Fruit fly (Drosophila melanogaster) whole organism, embryonic: ENCODE data around the gene CG15047.
A peak's percentile ranks its signal among the peaks of the same experiment; 100 is the strongest.

ENCODE experiments used
- ATbp ChIP-seq: fragments of 200-800 bp; sonication (Bioruptor generic); optimal IDR thresholded peaks from 2 replicates; lab custom pipeline; 2017; ENCODE audit warnings: missing biosample characterization, mild to moderate bottlenecking, missing genetic modification characterization, missing genetic modification reagents
- Bteb2 ChIP-seq: fragments of 200-800 bp; sonication (Bioruptor generic); optimal IDR thresholded peaks from 2 replicates; lab custom pipeline; 2016; ENCODE audit warnings: missing biosample characterization, missing genetic modification characterization
- CG10565 ChIP-seq: fragments of 200-800 bp; sonication (Bioruptor generic); optimal IDR thresholded peaks from 3 replicates; lab custom pipeline; 2016; ENCODE audit warnings: missing biosample characterization, mild to moderate bottlenecking, missing genetic modification characterization
- CG11504 ChIP-seq: fragments of 200-800 bp; sonication (Bioruptor generic); optimal IDR thresholded peaks from 3 replicates; lab custom pipeline; 2019; ENCODE audit warnings: missing biosample characterization, mild to moderate bottlenecking, missing genetic modification characterization, moderate library complexity
- CG12219 ChIP-seq: fragments of 200-800 bp; sonication (Bioruptor generic); optimal IDR thresholded peaks from 3 replicates; lab custom pipeline; 2018; ENCODE audit warnings: missing biosample characterization, mild to moderate bottlenecking, missing genetic modification characterization
- CG12391 ChIP-seq: fragments of 200-800 bp; sonication (Bioruptor generic); optimal IDR thresholded peaks from 3 replicates; lab custom pipeline; 2018; ENCODE audit warnings: missing biosample characterization, mild to moderate bottlenecking, missing genetic modification characterization, moderate library complexity
- CG13424 ChIP-seq: fragments of 200-800 bp; sonication (Bioruptor generic); optimal IDR thresholded peaks from 2 replicates; lab custom pipeline; 2019; ENCODE audit warnings: missing biosample characterization, mild to moderate bottlenecking, missing genetic modification characterization, moderate library complexity
- CG14441 ChIP-seq: fragments of 200-800 bp; sonication (Bioruptor generic); IDR thresholded peaks from 2 replicates; pipeline ENCODE4 v1.3.6; 2022; ENCODE audit warnings: missing biosample characterization, missing genetic modification characterization
- CG15011 ChIP-seq: fragments of 200-800 bp; sonication (Bioruptor generic); optimal IDR thresholded peaks from 3 replicates; lab custom pipeline; 2018; ENCODE audit warnings: missing biosample characterization, mild to moderate bottlenecking, missing genetic modification characterization
- CG1529 ChIP-seq: fragments of 200-800 bp; sonication (Bioruptor generic); optimal IDR thresholded peaks from 3 replicates; lab custom pipeline; 2018; ENCODE audit warnings: missing biosample characterization, missing genetic modification characterization
- CG15696 ChIP-seq: fragments of 200-800 bp; sonication (Bioruptor generic); optimal IDR thresholded peaks from 2 replicates; lab custom pipeline; 2019; ENCODE audit warnings: missing biosample characterization, mild to moderate bottlenecking, missing genetic modification characterization, moderate library complexity
- CG17361 ChIP-seq: fragments of 200-800 bp; sonication (Bioruptor generic); IDR thresholded peaks from 3 replicates; pipeline ENCODE4 v1.3.6; 2022; ENCODE audit warnings: missing biosample characterization, missing genetic modification characterization
- CG18262 ChIP-seq: fragments of 200-800 bp; optimal IDR thresholded peaks from 3 replicates; lab custom pipeline; 2019; ENCODE audit warnings: missing biosample characterization, mild to moderate bottlenecking, missing genetic modification characterization, moderate library complexity
- CG2712 ChIP-seq: fragments of 200-800 bp; optimal IDR thresholded peaks from 3 replicates; lab custom pipeline; 2019; ENCODE audit warnings: missing biosample characterization, mild to moderate bottlenecking, missing genetic modification characterization, moderate library complexity
- CG2875 ChIP-seq: fragments of 200-800 bp; sonication (Bioruptor generic); optimal IDR thresholded peaks from 2 replicates; lab custom pipeline; 2017; ENCODE audit warnings: missing biosample characterization, mild to moderate bottlenecking, missing genetic modification characterization, missing genetic modification reagents
- CG32767 ChIP-seq: fragments of 200-800 bp; sonication (Bioruptor generic); IDR thresholded peaks from 2 replicates; pipeline ENCODE4 v1.3.6; 2022; ENCODE audit warnings: missing biosample characterization, missing genetic modification characterization
- CG33213 ChIP-seq: fragments of 200-800 bp; sonication (Bioruptor generic); optimal IDR thresholded peaks from 3 replicates; lab custom pipeline; 2016; ENCODE audit warnings: missing biosample characterization, missing genetic modification characterization
- CG4820 ChIP-seq: fragments of 200-800 bp; sonication (Bioruptor generic); optimal IDR thresholded peaks from 3 replicates; lab custom pipeline; 2016; ENCODE audit warnings: missing biosample characterization, missing genetic modification characterization
- CG5245 ChIP-seq: fragments of 200-800 bp; sonication (Bioruptor generic); optimal IDR thresholded peaks from 3 replicates; lab custom pipeline; 2016; ENCODE audit warnings: missing biosample characterization, missing genetic modification characterization
- CG7839 ChIP-seq: fragments of 200-800 bp; sonication (Bioruptor generic); optimal IDR thresholded peaks from 3 replicates; lab custom pipeline; 2018; ENCODE audit warnings: missing biosample characterization, mild to moderate bottlenecking, missing genetic modification characterization, moderate library complexity
- CG7928 ChIP-seq: fragments of 200-800 bp; sonication (Bioruptor generic); optimal IDR thresholded peaks from 2 replicates; lab custom pipeline; 2017; ENCODE audit warnings: missing biosample characterization, mild to moderate bottlenecking, missing genetic modification characterization
- CG9727 ChIP-seq: fragments of 200-800 bp; sonication (Bioruptor generic); optimal IDR thresholded peaks from 3 replicates; lab custom pipeline; 2017; ENCODE audit warnings: missing biosample characterization, mild to moderate bottlenecking, missing genetic modification characterization
- CoRest ChIP-seq: fragments of 200-800 bp; sonication (Bioruptor generic); optimal IDR thresholded peaks from 3 replicates; lab custom pipeline; 2018; ENCODE audit warnings: missing biosample characterization, mild to moderate bottlenecking, missing genetic modification characterization, moderate library complexity
- D ChIP-seq, 2 experiments: fragments of 200-800 bp in 1 of 2; fragments of >200 bp in 1 of 2; sonication (Bioruptor generic) in 1 of 2; optimal IDR thresholded peaks; 2 replicates in 1 of 2; 3 replicates in 1 of 2; lab custom pipeline; 2017; ENCODE audit warnings: mild to moderate bottlenecking in 1 of 2, missing biosample characterization in 1 of 2, missing genetic modification characterization in 1 of 2, missing genetic modification reagents in 1 of 2
- Drgx ChIP-seq: fragments of 200-800 bp; sonication (Bioruptor generic); IDR thresholded peaks from 2 replicates; pipeline ENCODE4 v1.3.6; 2022; ENCODE audit warnings: missing biosample characterization, missing genetic modification characterization
- E2f1 ChIP-seq: fragments of 200-800 bp; sonication (Bioruptor generic); IDR thresholded peaks from 2 replicates; pipeline ENCODE4 v1.3.6; 2022; ENCODE audit warnings: missing biosample characterization, missing genetic modification characterization
- E2f2 ChIP-seq: fragments of 200-800 bp; sonication (Bioruptor generic); IDR thresholded peaks from 2 replicates; pipeline ENCODE4 v1.3.6; 2022; ENCODE audit warnings: missing biosample characterization, missing genetic modification characterization
- Eip74EF ChIP-seq, 2 experiments: fragments of 200-800 bp in 1 of 2; fragments of >200 bp in 1 of 2; sonication (Bioruptor generic) in 1 of 2; optimal IDR thresholded peaks; 2 replicates each; lab custom pipeline; 2017 to 2019; ENCODE audit warnings: missing biosample characterization in 2 of 2, missing genetic modification characterization in 2 of 2, mild to moderate bottlenecking in 1 of 2, moderate library complexity in 1 of 2
- Ets65A ChIP-seq: fragments of 200-800 bp; sonication (Bioruptor generic); peaks from one replicate; lab custom pipeline; 2016; ENCODE audit warnings: missing biosample characterization, missing genetic modification characterization
- H15 ChIP-seq: fragments of 200-800 bp; sonication (Bioruptor generic); IDR thresholded peaks from 3 replicates; pipeline ENCODE4 v1.3.6; 2022; ENCODE audit warnings: missing biosample characterization, missing genetic modification characterization
- HLH3B ChIP-seq: fragments of 200-800 bp; sonication (Bioruptor generic); IDR thresholded peaks from 2 replicates; pipeline ENCODE4 v1.3.6; 2022; ENCODE audit warnings: missing biosample characterization, missing genetic modification characterization
- PHDP ChIP-seq: fragments of 200-800 bp; sonication (Bioruptor generic); optimal IDR thresholded peaks from 3 replicates; lab custom pipeline; 2018; ENCODE audit warnings: missing biosample characterization, mild to moderate bottlenecking, missing genetic modification characterization, moderate library complexity
- Ssrp ChIP-seq: fragments of 200-800 bp; sonication (Bioruptor generic); optimal IDR thresholded peaks from 2 replicates; lab custom pipeline; 2018; ENCODE audit warnings: missing biosample characterization, mild to moderate bottlenecking, missing genetic modification characterization, moderate library complexity
- Stat92E ChIP-seq, 3 experiments: fragments of >200 bp in 2 of 3; fragments of 200-800 bp in 1 of 3; sonication (Bioruptor generic) in 1 of 3; optimal IDR thresholded peaks; 2 replicates each; lab custom pipeline; 2017 to 2019; ENCODE audit warnings: missing biosample characterization in 3 of 3, missing genetic modification characterization in 3 of 3, mild to moderate bottlenecking in 1 of 3, moderate library complexity in 1 of 3
- ara ChIP-seq: fragments of 200-800 bp; sonication (Bioruptor generic); IDR thresholded peaks from 2 replicates; pipeline ENCODE4 v1.3.6; 2022; ENCODE audit warnings: missing biosample characterization, missing genetic modification characterization
- bcd ChIP-seq: fragments of 200-800 bp; sonication (Bioruptor generic); optimal IDR thresholded peaks from 2 replicates; lab custom pipeline; 2017; ENCODE audit warnings: missing biosample characterization, mild to moderate bottlenecking, missing genetic modification characterization
- crol ChIP-seq: fragments of 200-800 bp; sonication (Bioruptor generic); IDR thresholded peaks from 2 replicates; pipeline ENCODE4 v1.3.6; 2022; ENCODE audit warnings: missing biosample characterization, missing genetic modification characterization
- dysf ChIP-seq: fragments of 200-800 bp; sonication (Bioruptor generic); IDR thresholded peaks from 3 replicates; pipeline ENCODE4 v1.3.6; 2022; ENCODE audit warnings: missing biosample characterization, missing genetic modification characterization
- grau ChIP-seq: fragments of 200-800 bp; optimal IDR thresholded peaks from 3 replicates; lab custom pipeline; 2019; ENCODE audit warnings: missing biosample characterization, mild to moderate bottlenecking, missing genetic modification characterization, moderate library complexity
- h ChIP-seq: fragments of >200 bp; optimal IDR thresholded peaks from 2 replicates; lab custom pipeline; 2017
- nerfin-1 ChIP-seq: fragments of 200-800 bp; sonication (Bioruptor generic); optimal IDR thresholded peaks from 3 replicates; lab custom pipeline; 2019; ENCODE audit warnings: missing biosample characterization, mild to moderate bottlenecking, missing genetic modification characterization, moderate library complexity
- phol ChIP-seq: fragments of 200-800 bp; sonication (Bioruptor generic); optimal IDR thresholded peaks from 3 replicates; lab custom pipeline; 2018; ENCODE audit warnings: missing biosample characterization, mild to moderate bottlenecking, missing genetic modification characterization, moderate library complexity
- prd ChIP-seq, 3 experiments: fragments of >200 bp in 2 of 3; fragments of 200-800 bp in 1 of 3; sonication (Bioruptor generic) in 1 of 3; optimal IDR thresholded peaks in 2 of 3; IDR thresholded peaks in 1 of 3; 2 replicates in 2 of 3; 3 replicates in 1 of 3; pipeline versions ENCODE4 v1.3.6 to Lab custom; 2017 to 2022; ENCODE audit warnings: missing biosample characterization in 1 of 3, missing genetic modification characterization in 1 of 3
- repo ChIP-seq: fragments of 200-800 bp; sonication (Bioruptor generic); optimal IDR thresholded peaks from 2 replicates; lab custom pipeline; 2016; ENCODE audit warnings: missing biosample characterization, missing genetic modification characterization
- row ChIP-seq: fragments of 200-800 bp; sonication (Bioruptor generic); IDR thresholded peaks from 3 replicates; pipeline ENCODE4 v1.3.6; 2022; ENCODE audit warnings: missing biosample characterization, missing genetic modification characterization
- sens ChIP-seq: fragments of 200-800 bp; sonication (Bioruptor generic); peaks from one replicate; lab custom pipeline; 2016; ENCODE audit warnings: missing biosample characterization, missing genetic modification characterization
- sisA ChIP-seq: fragments of 200-800 bp; sonication (Bioruptor generic); IDR thresholded peaks from 2 replicates; pipeline ENCODE4 v1.3.6; 2022; ENCODE audit warnings: missing biosample characterization, missing genetic modification characterization
- zf30C ChIP-seq: fragments of 200-800 bp; sonication (Bioruptor generic); optimal IDR thresholded peaks from 3 replicates; lab custom pipeline; 2018; ENCODE audit warnings: missing biosample characterization, mild to moderate bottlenecking, missing genetic modification characterization

Gene CG15047

DNA sequence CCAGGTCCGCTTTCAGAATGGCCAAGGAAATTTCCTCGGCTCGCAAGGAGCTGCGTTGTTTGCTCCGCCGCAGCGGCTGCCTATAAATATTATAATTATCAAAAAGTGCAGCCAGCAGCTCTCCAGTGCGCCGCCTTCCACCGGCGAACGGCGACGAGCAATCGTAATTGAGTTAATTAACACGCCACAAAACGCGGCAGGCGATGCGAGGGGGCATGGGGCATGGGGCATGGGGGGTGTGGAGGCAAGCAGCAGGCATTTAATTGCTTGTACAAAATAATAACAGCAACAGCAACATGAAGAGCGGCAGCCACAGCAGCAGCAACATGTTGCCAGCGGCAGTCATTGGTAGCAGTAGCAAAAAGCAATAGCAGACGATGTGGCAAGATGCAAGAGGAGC lies 22.2 kb downstream of the CG15047 start:
- TF ChIP-seq CG2875 (GFP tag; lab: Kevin White, UChicago) (no peak), CG12219 (GFP tag; lab: Kevin White, UChicago) (no peak), crol (GFP tag; lab: Robert Waterston, UW) (0 out of 2 replicates have a peak, but pooled peaks have one; percentile 51), ATbp (GFP tag; lab: Kevin White, UChicago) (no peak), CG7928 (GFP tag; lab: Kevin White, UChicago) (no peak), E2f1 (no peak), HLH3B (GFP tag; lab: Robert Waterston, UW) (no peak), CG14441 (no peak), CG11504 (tag; lab: Kevin White, UChicago) (peak; percentile 92), CG15011 (GFP tag; lab: Kevin White, UChicago) (no peak)

dm6 chrX:18552451-18552850 lies 24.0 kb downstream of the CG15047 start:
- peak; percentile 79 for TF ChIP-seq sens (GFP tag; lab: Kevin White, UChicago)
- no peak for TF ChIP-seq prd (optimal IDR thresholded peaks at IDR 0.05; lab: Kevin White, UChicago)
- TF ChIP-seq prd (GFP tag; IDR thresholded peaks at IDR 0.05; lab: Robert Waterston, UW) = peak; percentile 58; the same call in 2 of the 3 replicates
- no peak for TF ChIP-seq Stat92E (GFP tag; optimal IDR thresholded peaks at IDR 0.05; lab: Kevin White, UChicago)
- peak; percentile 29; the same call in 1 of the 2 replicates for TF ChIP-seq sisA (GFP tag; lab: Robert Waterston, UW)
- no peak for TF ChIP-seq repo
- TF ChIP-seq Drgx (GFP tag; lab: Robert Waterston, UW) = peak; percentile 82
- peak; percentile 28 for TF ChIP-seq CG13424
- peak; percentile 40 for TF ChIP-seq CoRest
- TF ChIP-seq PHDP (tag; lab: Kevin White, UChicago) = peak; percentile 2
- TF ChIP-seq CG12391 (tag; lab: Kevin White, UChicago) = peak; percentile 40
- TF ChIP-seq CG4820 (GFP tag; lab: Kevin White, UChicago) = no peak
- peak; percentile 29 for TF ChIP-seq bcd
- peak; percentile 14 for TF ChIP-seq grau
- 0 out of 3 replicates have a peak, but pooled peaks have one; percentile 15 for TF ChIP-seq CG17361 (GFP tag; lab: Robert Waterston, UW)
- peak; percentile 49 for TF ChIP-seq phol (tag; lab: Kevin White, UChicago)
- TF ChIP-seq CG9727 (GFP tag; lab: Kevin White, UChicago) = peak; percentile 51
- 0 out of 2 replicates have a peak, but pooled peaks have one; percentile 26 for TF ChIP-seq ara
- TF ChIP-seq row (GFP tag; lab: Robert Waterston, UW) = peak; percentile 42
- peak; percentile 33 for TF ChIP-seq ATbp (GFP tag; lab: Kevin White, UChicago)
- TF ChIP-seq CG15696 (tag; lab: Kevin White, UChicago) = peak; percentile 2
- no peak for TF ChIP-seq Bteb2 (GFP tag; lab: Kevin White, UChicago)
- no peak for TF ChIP-seq Eip74EF (GFP tag; optimal IDR thresholded peaks at IDR 0.05; lab: Kevin White, UChicago)
- peak; percentile 32 for TF ChIP-seq zf30C
- TF ChIP-seq CG32767 (GFP tag; lab: Robert Waterston, UW) = 0 out of 2 replicates have a peak, but pooled peaks have one; percentile 16
- TF ChIP-seq CG5245 = no peak
- TF ChIP-seq CG18262 (tag; lab: Kevin White, UChicago) = peak; percentile 51
- TF ChIP-seq CG1529 (GFP tag; lab: Kevin White, UChicago) = peak; percentile 26
- TF ChIP-seq CG7839 (tag; lab: Kevin White, UChicago) = peak; percentile 51
- peak; percentile 50 for TF ChIP-seq Ssrp (tag; lab: Kevin White, UChicago)
- no peak for TF ChIP-seq h (lab: Kevin White, UChicago)
- TF ChIP-seq E2f2 (GFP tag; lab: Robert Waterston, UW) = no peak
- no peak for TF ChIP-seq H15 (GFP tag; lab: Robert Waterston, UW)
- TF ChIP-seq nerfin-1 (tag; lab: Kevin White, UChicago) = peak; percentile 8
- peak; percentile 55 for TF ChIP-seq CG2712 (tag; lab: Kevin White, UChicago)
- TF ChIP-seq CG10565 = no peak
- TF ChIP-seq dysf (GFP tag; lab: Robert Waterston, UW) = peak; percentile 47; the same call in 2 of the 3 replicates
- peak; percentile 86 for TF ChIP-seq Ets65A
- no peak for TF ChIP-seq CG33213
- peak; percentile 27; the same call in 1 of the 2 replicates for TF ChIP-seq E2f1
- TF ChIP-seq D (optimal IDR thresholded peaks at IDR 0.05; lab: Kevin White, UChicago) = no peak
- peak; percentile 37 for TF ChIP-seq D (GFP tag; optimal IDR thresholded peaks at IDR 0.05; lab: Kevin White, UChicago)
